Fruit fly (Drosophila melanogaster) whole organism: Measurements from ENCODE around the gene dysf.

Experiments
- CG8478 ChIP-seq: fragments of >200 bp; optimal IDR thresholded peaks from 2 replicates; lab custom pipeline; 2018; ENCODE audit warnings: inconsistent platforms
- Dll ChIP-seq: fragments of >200 bp; optimal IDR thresholded peaks from 2 replicates; lab custom pipeline; 2017
- EcR ChIP-seq, 2 experiments: fragments of >200 bp; optimal IDR thresholded peaks; 2 replicates each; lab custom pipeline; 2017; ENCODE audit warnings: missing biosample characterization in 2 of 2, missing genetic modification characterization in 2 of 2, missing genetic modification reagents in 2 of 2
- pan ChIP-seq: fragments of >200 bp; optimal IDR thresholded peaks from 2 replicates; lab custom pipeline; 2017
- psq ChIP-seq: fragments of >200 bp; optimal IDR thresholded peaks from 2 replicates; lab custom pipeline; 2017
- usp ChIP-seq: fragments of >200 bp; optimal IDR thresholded peaks from 2 replicates; lab custom pipeline; 2017; ENCODE audit warnings: missing biosample characterization, missing genetic modification characterization, mixed read lengths

The dysf gene

DNA sequence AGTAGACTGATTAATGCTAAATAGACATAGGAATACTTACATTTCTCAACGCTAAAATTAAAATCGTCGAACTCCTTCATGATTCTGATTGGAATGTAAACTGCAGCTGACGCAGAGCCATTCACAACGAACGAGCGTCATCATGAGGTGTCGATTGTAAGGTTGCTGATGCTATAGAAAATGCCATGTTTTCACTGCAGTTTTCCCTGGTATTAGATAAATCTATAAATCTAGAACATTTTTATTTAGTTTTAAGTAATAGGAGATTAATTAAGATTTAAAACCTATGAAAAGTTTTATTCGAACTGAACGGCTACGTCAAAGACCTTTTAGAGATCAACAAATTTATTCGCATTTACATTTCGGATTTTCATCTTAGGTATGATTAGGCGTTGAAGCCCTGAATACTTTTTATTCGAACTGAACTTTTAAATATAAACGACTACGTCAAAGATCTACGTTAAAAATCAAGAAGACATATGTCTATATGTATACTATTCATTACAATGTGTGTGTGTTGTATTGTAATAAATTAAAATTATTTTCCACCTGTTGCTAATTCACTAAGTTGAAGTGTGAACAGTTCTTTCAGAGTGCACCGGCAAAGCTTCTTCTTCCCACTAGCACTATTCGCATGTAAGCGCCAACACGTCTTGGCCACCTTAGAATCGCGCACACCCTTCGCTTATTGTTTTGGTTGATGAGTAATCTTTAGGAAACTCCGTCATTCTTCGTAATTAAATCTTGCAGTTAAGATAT is 46.2 kb downstream of the dysf start, which contains the start of the genes Exo84 and Vps2:
Exo84 (minus strand) TSS at position 108 of the 759 bp plus-strand sequence.
Vps2 (plus strand) TSS at position 672 of the 759 bp plus-strand sequence.
- TF ChIP-seq pan (lab: Kevin White, UChicago) (no peak), usp (no peak), EcR (GFP tag; optimal IDR thresholded peaks at IDR 0.05; lab: Kevin White, UChicago) (no peak), CG8478 (lab: Kevin White, UChicago) (no peak), Dll (no peak), psq (no peak)

DNA sequence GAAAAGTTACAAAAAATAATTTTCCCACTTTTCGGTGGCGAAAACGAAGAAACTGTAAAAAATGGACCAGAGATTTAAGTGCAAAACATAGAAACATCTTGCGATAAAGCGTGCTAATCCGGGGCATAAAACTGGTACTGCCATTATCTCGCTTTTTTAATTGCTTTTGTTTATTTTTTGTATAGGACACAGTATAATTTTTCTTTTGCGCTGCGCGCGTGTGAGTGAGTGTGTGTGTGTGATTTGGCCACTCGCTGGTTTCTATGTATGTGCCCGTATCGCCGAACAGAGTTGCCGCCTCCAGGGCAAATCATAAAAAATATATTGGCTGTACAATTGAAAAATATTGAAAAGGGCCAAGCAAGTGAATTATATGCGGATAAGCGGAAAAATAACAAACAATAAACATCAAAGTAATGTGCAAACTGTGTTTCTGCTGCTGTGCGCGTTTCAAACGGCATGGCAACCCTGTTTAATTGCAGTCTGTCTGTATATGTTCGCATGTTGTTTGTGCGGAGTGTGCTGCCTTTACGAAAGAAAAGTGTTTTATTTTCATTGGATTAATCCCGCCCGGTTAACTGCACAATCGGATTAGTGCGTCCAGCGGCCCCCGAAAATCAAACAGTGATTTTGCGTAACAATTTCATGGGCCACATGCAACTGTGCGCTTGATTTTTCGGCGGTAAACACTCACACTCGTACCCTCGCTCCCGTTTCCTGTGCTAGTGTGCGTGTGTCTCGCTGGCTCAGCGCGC is 56.2 kb downstream of the dysf start:
- TF ChIP-seq usp (no peak), Dll (no peak), CG8478 (lab: Kevin White, UChicago) (peak; percentile 69)

DNA sequence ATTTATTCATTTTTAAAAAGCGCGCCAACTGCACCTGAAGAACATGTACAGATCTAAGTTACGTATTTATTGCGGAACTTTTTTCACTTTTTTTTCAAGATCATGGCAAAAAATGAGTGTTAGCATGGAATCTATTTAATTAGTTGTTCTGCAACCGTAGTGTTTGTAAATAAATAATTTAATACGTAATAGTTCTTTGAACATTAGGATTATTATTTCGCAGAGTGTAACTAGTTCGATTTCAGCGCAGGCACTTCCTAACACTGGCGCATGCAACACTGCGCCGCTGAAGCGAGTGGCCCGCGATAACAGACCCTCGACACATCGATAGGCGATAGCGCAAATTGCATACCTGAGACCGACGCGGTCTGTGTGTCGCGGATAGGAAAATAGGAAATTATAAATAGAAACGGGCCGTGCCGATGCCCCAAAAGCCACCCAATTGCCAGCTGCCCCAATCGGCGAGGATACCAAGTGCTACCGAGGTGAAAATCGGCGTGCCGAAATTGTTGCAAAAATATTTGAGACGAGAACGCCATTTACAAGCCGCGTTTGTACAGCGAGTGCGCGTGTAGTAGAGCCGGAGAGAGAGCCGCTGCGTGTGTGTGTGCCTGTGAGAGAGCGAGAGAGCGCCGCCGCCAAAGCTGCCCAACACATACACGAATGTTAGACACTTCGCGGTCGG is 57.0 kb downstream of the dysf start, which contains the start of gene gro:
gro (plus strand) TSS at position 320 of the 685 bp plus-strand sequence.
- TF ChIP-seq Dll (peak; percentile 78), psq (no peak)

DNA sequence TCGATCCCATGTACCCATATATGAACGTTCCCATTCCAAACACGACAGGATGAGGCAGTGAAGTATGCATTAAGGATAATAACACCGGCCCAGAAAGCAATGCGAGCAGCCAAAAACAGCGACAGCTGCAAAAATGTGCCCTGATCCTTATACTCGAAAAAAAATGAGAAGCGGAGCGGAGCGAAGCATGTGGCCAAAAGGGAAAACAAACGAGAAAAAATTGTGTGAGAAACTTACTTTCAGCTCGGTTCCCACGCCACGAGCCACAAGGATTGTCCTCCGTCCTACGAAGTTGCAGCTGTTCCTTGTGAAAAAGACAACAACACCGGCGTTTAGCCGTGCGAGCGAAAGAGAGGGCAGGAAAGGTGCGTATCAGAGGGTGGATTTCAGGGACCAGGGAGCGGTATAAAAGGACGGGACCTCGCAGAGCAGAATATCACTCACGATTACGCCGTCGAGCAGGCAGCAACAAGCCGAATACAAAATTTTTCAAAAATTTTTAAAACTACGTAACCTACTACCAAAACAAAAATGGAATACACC is 58.6 kb downstream of the dysf start:
- TF ChIP-seq Dll (no peak), pan (lab: Kevin White, UChicago) (no peak), CG8478 (lab: Kevin White, UChicago) (no peak), usp (no peak), psq (no peak)

DNA sequence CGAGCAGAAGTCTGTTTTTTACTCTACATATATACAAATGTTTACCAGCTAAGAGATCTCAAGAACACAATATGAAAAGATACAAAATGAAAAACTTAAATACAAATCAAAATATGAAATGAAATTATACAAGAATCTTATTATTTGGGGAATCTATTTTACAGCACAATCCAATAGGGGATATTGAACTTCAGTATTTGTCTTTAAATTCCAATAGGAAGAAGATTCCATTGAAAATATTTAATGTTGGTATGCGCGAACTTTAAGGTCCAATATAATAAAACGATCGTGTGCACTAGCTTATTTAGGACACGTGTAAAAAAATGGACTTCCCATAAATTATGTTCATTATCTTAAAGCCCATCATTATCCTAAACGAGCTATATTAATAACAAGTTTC is 60.6 kb downstream of the dysf start:
- TF ChIP-seq CG8478 (lab: Kevin White, UChicago): no peak
- no peak for TF ChIP-seq EcR (GFP tag; optimal IDR thresholded peaks at IDR 0.05; lab: Kevin White, UChicago)
- TF ChIP-seq psq: no peak
- no peak for TF ChIP-seq usp
- TF ChIP-seq Dll: no peak
- no peak for TF ChIP-seq pan (lab: Kevin White, UChicago)

DNA sequence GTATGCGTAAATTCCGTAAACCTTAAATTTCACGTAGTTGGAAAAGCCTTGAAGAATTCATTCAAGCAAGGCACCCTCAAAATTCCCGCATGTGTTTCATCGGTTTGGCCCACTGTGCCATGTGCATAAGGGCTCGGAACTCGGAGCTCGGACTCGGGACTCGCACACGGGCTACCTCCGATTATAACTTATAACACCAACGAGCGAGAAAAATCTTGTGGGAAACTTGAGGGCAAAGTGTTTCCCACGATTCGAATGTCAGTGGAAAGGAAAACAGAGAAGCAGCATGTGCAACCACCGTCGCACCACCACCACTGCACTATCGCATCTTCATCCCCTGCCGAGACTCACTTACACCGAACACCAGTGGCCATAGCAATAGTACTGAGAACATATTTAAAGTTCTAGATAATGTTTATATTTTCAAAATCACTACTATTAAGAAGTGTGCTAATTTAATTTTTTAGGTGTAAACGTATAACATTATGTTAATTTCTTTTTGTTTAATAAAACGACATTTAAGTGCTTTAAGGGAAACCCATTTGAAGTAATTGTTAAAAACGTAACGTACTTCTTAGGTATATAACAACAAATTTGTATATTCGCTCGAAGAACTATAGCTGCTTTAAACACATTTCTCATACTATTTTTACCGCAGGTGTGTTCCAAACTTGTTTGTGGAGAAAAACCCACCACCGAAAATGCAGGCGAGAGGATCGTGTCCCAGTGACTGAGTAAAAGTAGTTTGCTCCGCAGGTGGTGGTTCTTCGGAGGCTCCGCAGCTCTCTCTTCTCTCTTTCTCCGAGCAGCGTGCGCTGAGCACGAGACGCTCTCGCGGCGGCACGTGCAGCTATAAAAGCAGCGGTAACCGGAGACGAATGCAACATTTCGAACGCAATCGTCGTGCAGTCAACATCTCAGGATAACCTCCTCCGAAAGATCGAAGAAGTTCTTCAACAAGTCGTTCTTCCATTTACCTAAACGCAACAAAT is 62.1 kb downstream of the dysf start:
- TF ChIP-seq Dll (peak; percentile 65), CG8478 (lab: Kevin White, UChicago) (no peak), psq (no peak), pan (lab: Kevin White, UChicago) (no peak), usp (no peak), EcR (GFP tag; optimal IDR thresholded peaks at IDR 0.05; lab: Kevin White, UChicago) (no peak)

DNA sequence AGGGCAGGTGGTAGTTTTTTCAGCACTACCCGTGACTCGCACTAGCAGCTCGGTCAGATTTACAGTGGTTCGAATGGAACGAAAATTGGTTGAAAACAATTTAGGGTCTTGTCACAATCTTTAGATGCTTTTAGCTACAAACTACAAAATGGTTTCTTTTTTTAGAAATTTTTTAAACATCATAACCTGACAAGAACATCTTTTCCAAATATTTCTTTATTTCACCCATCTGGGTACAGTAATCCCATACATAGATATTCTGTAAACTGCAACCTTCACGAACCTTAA is 63.2 kb downstream of the dysf start:
- TF ChIP-seq CG8478 (lab: Kevin White, UChicago) (no peak), psq (no peak), pan (lab: Kevin White, UChicago) (no peak), usp (no peak), EcR (GFP tag; optimal IDR thresholded peaks at IDR 0.05; lab: Kevin White, UChicago) (no peak), Dll (no peak)

DNA sequence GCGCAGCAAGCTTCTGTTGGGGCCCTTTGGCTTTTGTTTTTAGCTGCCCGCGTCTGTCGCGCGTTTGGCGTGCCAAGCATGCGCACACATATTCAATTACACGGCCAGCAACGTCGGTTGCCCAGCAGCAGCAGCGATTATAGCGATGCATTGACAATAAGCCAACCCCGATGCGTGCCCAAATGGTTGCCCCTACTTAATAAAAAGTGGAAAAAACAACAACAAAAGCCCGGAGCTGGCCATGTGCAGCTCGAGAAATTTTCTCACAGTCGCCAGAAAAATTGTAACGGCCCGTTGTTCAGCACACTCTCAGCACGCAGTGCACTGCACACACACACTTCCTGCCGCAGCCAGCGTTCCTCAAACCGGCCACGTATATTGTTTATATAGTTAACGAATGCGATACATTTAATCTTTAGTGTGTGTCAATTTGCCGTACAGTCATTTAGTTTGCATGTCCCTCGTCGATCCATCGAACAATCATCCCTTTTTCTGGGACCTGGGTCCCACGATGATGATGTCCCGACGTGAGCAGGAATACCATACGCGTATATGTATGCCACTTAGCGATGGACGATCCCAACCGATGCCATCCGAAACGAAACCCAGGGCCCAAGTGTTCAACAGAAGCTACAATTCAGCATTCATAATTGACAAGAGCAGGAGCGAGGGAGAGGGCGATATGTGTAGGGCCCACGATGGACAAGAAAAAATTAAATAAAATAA is 63.7 kb downstream of the dysf start:
- TF ChIP-seq pan (lab: Kevin White, UChicago) (no peak), psq (no peak), CG8478 (lab: Kevin White, UChicago) (no peak), usp (no peak), Dll (no peak), EcR (GFP tag; optimal IDR thresholded peaks at IDR 0.05; lab: Kevin White, UChicago) (no peak)

DNA sequence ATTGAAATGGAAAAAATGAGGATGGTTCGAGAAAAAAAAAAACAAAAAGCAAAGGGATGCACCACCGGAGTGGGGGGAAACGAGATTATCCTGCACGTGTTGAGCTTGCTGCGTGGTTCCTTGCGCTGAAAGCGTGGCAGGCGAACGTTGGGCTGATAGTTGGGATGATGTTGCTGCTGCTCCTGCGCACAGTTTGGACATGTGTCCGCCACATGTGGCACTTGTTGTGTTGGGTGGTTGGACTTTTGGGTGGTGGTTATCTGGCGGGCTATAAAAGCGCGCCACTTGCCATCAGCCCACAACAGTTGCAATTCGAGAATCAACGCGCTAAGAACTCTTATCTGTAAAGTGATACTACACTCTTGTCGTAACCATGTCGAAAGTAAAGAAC is 65.9 kb downstream of the dysf start:
- TF ChIP-seq pan (lab: Kevin White, UChicago) (no peak), CG8478 (lab: Kevin White, UChicago) (no peak), usp (no peak), Dll (no peak), psq (no peak), EcR (GFP tag; optimal IDR thresholded peaks at IDR 0.05; lab: Kevin White, UChicago) (no peak)

DNA sequence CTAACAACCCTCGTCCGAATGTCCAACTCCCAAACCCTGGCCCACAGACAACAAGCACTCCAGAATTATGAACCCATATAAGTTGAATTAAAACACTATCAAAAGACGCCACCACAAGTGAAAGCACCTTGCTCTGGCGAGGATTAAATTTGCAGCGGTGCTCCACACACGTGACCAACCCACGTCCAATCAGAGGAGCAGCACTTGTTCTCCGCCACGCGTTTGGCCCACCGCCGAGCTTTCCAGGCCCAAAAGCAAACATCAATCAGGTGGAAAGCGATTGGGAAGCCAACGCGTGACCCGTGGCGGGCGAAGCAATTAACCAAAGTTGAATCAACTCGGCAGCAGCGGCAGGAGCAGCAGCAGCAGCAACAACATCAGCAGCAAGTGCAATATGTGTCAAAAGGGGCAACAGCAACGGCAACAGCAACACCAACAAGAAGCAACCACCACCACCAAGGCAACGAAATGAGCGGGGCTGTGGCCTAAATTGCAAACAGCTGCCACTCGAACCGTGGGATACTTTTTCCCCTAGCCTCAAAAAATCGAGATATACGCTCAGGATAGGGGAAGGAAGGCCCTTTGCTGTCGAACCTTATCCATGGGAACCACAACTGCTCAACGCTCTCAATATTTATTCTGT is 66.4 kb downstream of the dysf start:
- TF ChIP-seq pan (lab: Kevin White, UChicago): no peak

DNA sequence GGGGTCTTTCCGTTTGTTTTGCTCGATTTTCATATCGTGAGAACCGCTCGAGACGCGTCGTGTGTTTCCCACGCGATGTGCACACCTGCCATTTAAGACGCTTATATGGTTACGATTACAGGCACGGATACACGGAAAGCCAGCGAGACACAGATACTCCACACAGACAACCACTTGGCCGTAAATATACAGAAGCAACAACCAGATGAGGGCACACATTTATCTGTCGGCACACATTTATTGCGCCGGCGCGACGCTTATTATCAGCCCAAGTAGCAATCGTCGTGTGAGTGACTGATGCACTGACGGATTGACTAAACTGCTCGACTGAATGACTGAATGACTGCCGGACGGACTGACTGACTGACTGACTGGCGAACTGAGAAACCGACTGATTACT is 67.9 kb downstream of the dysf start:
- TF ChIP-seq CG8478 (lab: Kevin White, UChicago) (no peak), psq (no peak)
